Worm (Caenorhabditis elegans): ENCODE data around the gene F58H1.7.

F58H1.7 gene

ce11 chrV:11921229-11921628 is 43.4 kb downstream of the F58H1.7 start (continued):
- TF ChIP-seq ztf-7 (tag; optimal IDR thresholded peaks at IDR 0.05) (no peak), Y5F2A.4 (GFP tag; optimal IDR thresholded peaks at IDR 0.05) (no peak), set-16 (GFP tag; IDR thresholded peaks at IDR 0.05) (no peak), ceh-32 (tag; optimal IDR thresholded peaks at IDR 0.05; ENCODE audit: poor library complexity) (no peak), madf-9 (GFP tag; conservative IDR thresholded peaks at IDR 0.05) (no peak), ctbp-1 (GFP tag; IDR thresholded peaks at IDR 0.05) (no peak), ZK337.2 (GFP tag; IDR thresholded peaks at IDR 0.05) (no peak), nhr-41 (GFP tag; IDR thresholded peaks at IDR 0.05) (no peak), daf-19 (GFP tag; conservative IDR thresholded peaks at IDR 0.05) (no peak), mep-1 (tag; optimal IDR thresholded peaks at IDR 0.05) (peak; percentile 73), nhr-77 (tag; optimal IDR thresholded peaks at IDR 0.05) (peak; percentile 69), lsy-2 (tag; optimal IDR thresholded peaks at IDR 0.05) (peak in 1 of 2 experiments; percentile 45), daf-12 (tag; optimal IDR thresholded peaks at IDR 0.05) (no peak), dve-1 (tag; optimal IDR thresholded peaks at IDR 0.05; ENCODE audit: insufficient read depth) (peak; percentile 75), nhr-76 (tag; optimal IDR thresholded peaks at IDR 0.05) (no peak), zip-11 (GFP tag; IDR thresholded peaks at IDR 0.05) (no peak), Y105C5A.15 (GFP tag; IDR thresholded peaks at IDR 0.05) (no peak), skn-1 (tag; optimal IDR thresholded peaks at IDR 0.05) (no peak), nhr-28 (tag; optimal IDR thresholded peaks at IDR 0.05) (peak; percentile 84), zag-1 (tag; optimal IDR thresholded peaks at IDR 0.05) (no peak), lin-1 (GFP tag; IDR thresholded peaks at IDR 0.05) (peak; percentile 27; the same call in 1 of the 2 replicates)

ce11 chrV:11919639-11920038 is 45.0 kb downstream of the F58H1.7 start:
- TF ChIP-seq ZK546.5 (tag; optimal IDR thresholded peaks at IDR 0.05) (no peak), daf-19 (GFP tag; conservative IDR thresholded peaks at IDR 0.05) (0 out of 2 replicates have a peak, but pooled peaks have one; percentile 53), hlh-11 (tag; optimal IDR thresholded peaks at IDR 0.05) (peak; percentile 12)

DNA sequence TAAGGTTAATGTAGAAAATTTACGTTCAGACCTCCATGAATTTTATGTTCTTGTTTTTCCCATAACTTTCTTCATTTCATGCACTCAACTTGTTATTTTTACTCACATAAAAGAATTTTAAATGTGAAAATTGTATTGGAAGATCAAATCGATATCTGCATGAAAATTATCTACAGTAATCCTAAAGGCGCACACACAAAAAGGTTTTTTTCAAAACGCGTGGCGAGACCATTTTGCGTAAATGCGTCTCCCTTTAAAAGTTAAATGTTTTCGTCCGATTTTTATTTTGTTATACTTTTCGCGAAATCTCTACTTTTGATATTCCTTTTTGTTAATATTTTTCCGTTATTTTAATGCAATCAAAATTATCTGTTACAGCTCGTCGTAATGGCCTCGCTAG is 47.4 kb downstream of the F58H1.7 start, which contains the start of gene R31.2:
TSS of gene R31.2 (plus strand) at position 388 of the 400 bp plus-strand sequence.
- TF ChIP-seq R02D3.7 (tag; optimal IDR thresholded peaks at IDR 0.05), result no peak
- TF ChIP-seq saeg-2 (GFP tag; IDR thresholded peaks at IDR 0.05), result no peak
- no peak for TF ChIP-seq zip-11 (GFP tag; IDR thresholded peaks at IDR 0.05)
- no peak for TF ChIP-seq F37D6.2 (tag; optimal IDR thresholded peaks at IDR 0.05)
- no peak for TF ChIP-seq F26F4.8 (GFP tag; conservative IDR thresholded peaks at IDR 0.05)
- TF ChIP-seq lin-13 (GFP tag; optimal IDR thresholded peaks at IDR 0.05), result no peak
- TF ChIP-seq skn-1 (tag; optimal IDR thresholded peaks at IDR 0.05), result no peak
- no peak for TF ChIP-seq ceh-82 (tag; optimal IDR thresholded peaks at IDR 0.05)
- TF ChIP-seq Y5F2A.4 (GFP tag; optimal IDR thresholded peaks at IDR 0.05), result no peak

DNA sequence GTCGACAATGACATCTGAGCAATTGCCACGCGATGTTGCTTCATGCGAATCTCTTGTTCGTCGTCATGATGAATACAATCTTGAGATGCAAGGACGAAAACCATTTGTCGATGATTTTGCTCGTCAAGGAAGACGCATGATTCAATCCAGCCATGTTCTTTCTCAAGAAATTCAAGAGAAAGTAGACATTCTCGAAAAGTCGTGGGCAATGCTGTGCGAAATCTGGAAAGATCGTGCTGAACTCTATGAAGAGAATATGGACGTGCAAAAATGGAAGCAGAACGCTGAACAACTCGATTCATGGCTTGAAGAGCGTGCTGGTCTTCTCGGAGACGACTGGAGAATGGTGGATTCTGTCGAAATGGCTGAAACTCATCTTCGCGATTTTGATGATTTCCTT is 51.3 kb downstream of the F58H1.7 start:
- TF ChIP-seq daf-19 (GFP tag; conservative IDR thresholded peaks at IDR 0.05), result no peak
- peak in 1 of 2 experiments; percentile 82 for TF ChIP-seq unc-62 (GFP tag; optimal IDR thresholded peaks at IDR 0.05 in 1 of 2)
- no peak for TF ChIP-seq unc-62 (tag; optimal IDR thresholded peaks at IDR 0.05)
- no peak for TF ChIP-seq mes-2 (tag; optimal IDR thresholded peaks at IDR 0.05; ENCODE audit: poor library complexity, severe bottlenecking)
- no peak for TF ChIP-seq F37D6.2 (tag; optimal IDR thresholded peaks at IDR 0.05)
- no peak for TF ChIP-seq zfp-3 (GFP tag; conservative IDR thresholded peaks at IDR 0.05)
